Worm (Caenorhabditis elegans) whole organism, L4/young adult: ENCODE results near the gene F53A9.9.

Experiments used
- W03F9.2 ChIP-seq: fragments of 150-350 bp; optimal IDR thresholded peaks from 2 replicates; lab custom pipeline; 2014; ENCODE audit warnings: missing biosample characterization, missing genetic modification characterization
- dao-5 ChIP-seq: sonication (generic microtip); optimal IDR thresholded peaks from 2 replicates; lab custom pipeline; 2016; ENCODE audit warnings: missing genotype, missing genetic modification characterization, moderate library complexity, missing compliant biosample characterization
- him-1 ChIP-seq: sonication (generic microtip); optimal IDR thresholded peaks from 2 replicates; lab custom pipeline; 2016; ENCODE audit warnings: missing genotype, missing genetic modification reagents, missing genetic modification characterization, missing compliant biosample characterization

- TF ChIP-seq dao-5 (tag; lab: Kevin White, UChicago) (no peak), him-1 (no peak), W03F9.2 (tag; lab: Kevin White, UChicago) (no peak)
Observed at ce11 chrX:8719888-8720287, 670 bp downstream of the F53A9.9 start.
